Worm (Caenorhabditis elegans): ENCODE data around the gene fbxa-60.

fbxa-60 gene

ce11 chrIII:946250-946725 is at the start of gene fbxa-60:
TSS of gene fbxa-60 (minus strand) at chrIII:946300.
- TF ChIP-seq ceh-34 (tag; optimal IDR thresholded peaks at IDR 0.05), result no peak

ce11 chrIII:991581-991980 is 45.5 kb upstream of the fbxa-60 start, which contains the start of gene trp-2:
TSS of gene trp-2 (plus strand) at chrIII:991881.
- TF ChIP-seq ceh-34 (tag; optimal IDR thresholded peaks at IDR 0.05), result no peak
- TF ChIP-seq fkh-10 (GFP tag; optimal IDR thresholded peaks at IDR 0.05), result no peak

ce11 chrIII:989558-989957 is 43.5 kb upstream of the fbxa-60 start:
- TF ChIP-seq unc-42 (tag; optimal IDR thresholded peaks at IDR 0.05), result peak; percentile 96
- no peak for TF ChIP-seq fkh-10 (GFP tag; optimal IDR thresholded peaks at IDR 0.05)

- TF ChIP-seq unc-86 (tag; optimal IDR thresholded peaks at IDR 0.05) (no peak), madf-2 (tag; optimal IDR thresholded peaks at IDR 0.05) (no peak), hlh-6 (tag; optimal IDR thresholded peaks at IDR 0.05) (no peak), ref-2 (tag; optimal IDR thresholded peaks at IDR 0.05) (no peak), hlh-13 (GFP tag; optimal IDR thresholded peaks at IDR 0.05) (no peak), pqm-1 (tag; optimal IDR thresholded peaks at IDR 0.05) (no peak), ceh-31 (tag; optimal IDR thresholded peaks at IDR 0.05) (no peak), K09A11.1 (tag; optimal IDR thresholded peaks at IDR 0.05; ENCODE audit: insufficient read depth) (no peak), hlh-30 (tag; optimal IDR thresholded peaks at IDR 0.05; ENCODE audit: insufficient read depth) (no peak), pros-1 (tag; optimal IDR thresholded peaks at IDR 0.05) (no peak), C08G9.2 (tag; optimal IDR thresholded peaks at IDR 0.05) (no peak), nhr-232 (tag; optimal IDR thresholded peaks at IDR 0.05) (no peak), npax-4 (tag; optimal IDR thresholded peaks at IDR 0.05) (no peak), ceh-19 (GFP tag; optimal IDR thresholded peaks at IDR 0.05) (no peak), rnt-1 (tag; optimal IDR thresholded peaks at IDR 0.05) (no peak)
Measured at ce11 chrIII:982961-983360, 36.9 kb upstream of the fbxa-60 start, which contains the start of gene tbc-10. TSS of gene tbc-10 (plus strand) at chrIII:983261.

- no peak for TF ChIP-seq ceh-6 (GFP tag; optimal IDR thresholded peaks at IDR 0.05)
- no peak for TF ChIP-seq madf-2 (tag; optimal IDR thresholded peaks at IDR 0.05)
- TF ChIP-seq nfya-1 (tag; optimal IDR thresholded peaks at IDR 0.05), result peak; percentile 58
- TF ChIP-seq sox-2 (GFP tag; IDR thresholded peaks at IDR 0.05), result no peak
- peak; percentile 27 for TF ChIP-seq dve-1 (tag; optimal IDR thresholded peaks at IDR 0.05)
- TF ChIP-seq unc-55 (GFP tag; optimal IDR thresholded peaks at IDR 0.05), result peak; percentile 34
- peak; percentile 3 for TF ChIP-seq ceh-18 (tag; optimal IDR thresholded peaks at IDR 0.05)
- TF ChIP-seq hlh-8 (tag; optimal IDR thresholded peaks at IDR 0.05), result no peak
- TF ChIP-seq tbx-2 (tag; optimal IDR thresholded peaks at IDR 0.05), result peak; percentile 23
- TF ChIP-seq ceh-31 (tag; optimal IDR thresholded peaks at IDR 0.05), result peak; percentile 9
- peak; percentile 73 for TF ChIP-seq ceh-34 (tag; optimal IDR thresholded peaks at IDR 0.05)
- peak; percentile 80 for TF ChIP-seq ceh-48 (tag; optimal IDR thresholded peaks at IDR 0.05)
Measured at ce11 chrIII:981960-982359, 35.9 kb upstream of the fbxa-60 start.

ce11 chrIII:978889-979288 is 32.8 kb upstream of the fbxa-60 start:
- TF ChIP-seq C38D4.7 (GFP tag; optimal IDR thresholded peaks at IDR 0.05), result no peak

DNA sequence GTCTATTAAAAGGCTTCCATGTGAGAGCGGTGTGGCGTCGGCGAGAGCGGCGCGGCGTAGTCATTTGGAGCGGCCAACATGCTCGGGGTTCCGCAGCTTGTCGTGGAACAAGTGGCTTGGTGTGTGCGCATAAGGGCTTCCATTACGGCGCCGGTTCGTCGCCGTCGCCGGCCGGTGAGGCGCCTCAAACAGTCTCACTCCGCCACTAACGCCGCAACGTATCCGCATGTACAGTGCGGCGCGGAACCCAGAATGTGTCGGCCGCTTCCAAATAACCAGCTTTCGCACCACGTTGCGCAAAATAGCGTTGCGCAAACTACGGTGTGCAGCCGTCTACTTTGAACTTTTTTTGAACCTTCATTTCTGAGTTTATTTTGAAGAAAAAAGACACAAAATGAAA is 24.8 kb upstream of the fbxa-60 start:
- TF ChIP-seq pat-9 (tag; optimal IDR thresholded peaks at IDR 0.05), result no peak
- TF ChIP-seq mec-3 (tag; optimal IDR thresholded peaks at IDR 0.05; ENCODE audit: borderline replicate concordance), result peak; percentile 27

Data from whole organism, late embryonic.